Worm (Caenorhabditis elegans): ENCODE measurements around the gene idpb-5.

DNA sequence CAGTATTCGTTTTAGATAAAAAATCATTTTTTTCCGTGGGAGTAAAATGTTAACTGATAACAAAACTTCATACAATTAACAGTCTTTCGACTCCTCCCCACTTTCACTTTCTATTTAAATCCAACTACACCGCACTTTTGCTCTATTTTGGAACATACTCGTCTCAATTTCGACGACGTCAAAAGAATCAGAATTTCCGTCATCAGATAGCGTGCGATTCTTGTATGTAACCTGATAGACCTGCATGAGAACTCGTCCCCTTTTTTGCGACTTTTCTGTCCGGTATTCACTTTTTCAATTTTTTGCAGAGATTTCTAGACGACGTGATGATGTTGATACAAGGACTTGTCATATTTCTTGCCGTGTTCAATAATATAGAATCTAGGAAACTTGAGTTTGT, 6.0 kb upstream of the idpb-5 start, which contains the start of gene pho-8:
- TF ChIP-seq ama-1 (optimal IDR thresholded peaks at IDR 0.05), result no peak
- no peak for TF ChIP-seq tbx-11 (GFP tag; IDR thresholded peaks at IDR 0.05)
- TF ChIP-seq pes-1 (GFP tag; IDR thresholded peaks at IDR 0.05), result no peak
- no peak for TF ChIP-seq sea-1 (GFP tag; conservative IDR thresholded peaks at IDR 0.05)
- TF ChIP-seq tbx-37 (GFP tag; conservative IDR thresholded peaks at IDR 0.05), result no peak
- TF ChIP-seq aly-1 (tag; optimal IDR thresholded peaks at IDR 0.05), result no peak
- TF ChIP-seq scrt-1 (GFP tag; IDR thresholded peaks at IDR 0.05), result no peak
- TF ChIP-seq hmbx-1 (tag; optimal IDR thresholded peaks at IDR 0.05), result no peak
- no peak for TF ChIP-seq ceh-36 (tag; optimal IDR thresholded peaks at IDR 0.05)
- TF ChIP-seq hmg-4 (GFP tag; optimal IDR thresholded peaks at IDR 0.05), result no peak

All from whole organism, early embryonic.